Fruit fly (Drosophila melanogaster) whole organism, embryonic: ENCODE data around the gene Cpsf73.
A peak's percentile ranks its signal among the peaks of the same experiment; 100 is the strongest.

Experiments used
- Adf1 ChIP-seq: fragments of 200-800 bp; sonication (Bioruptor generic); IDR thresholded peaks from 2 replicates; pipeline ENCODE4 v1.3.6; 2022; ENCODE audit warnings: missing biosample characterization, missing genetic modification characterization
- Atf3 ChIP-seq: fragments of 200-800 bp; sonication (Bioruptor generic); optimal IDR thresholded peaks from 3 replicates; lab custom pipeline; 2016; ENCODE audit warnings: missing biosample characterization, missing genetic modification characterization
- Awh ChIP-seq: fragments of 200-800 bp; sonication (Bioruptor generic); IDR thresholded peaks from 2 replicates; pipeline ENCODE4, ENCODE4 v1.3.6; 2022; ENCODE audit warnings: missing biosample characterization, missing genetic modification characterization
- Bdp1 ChIP-seq: fragments of 200-800 bp; sonication (Bioruptor generic); optimal IDR thresholded peaks from 3 replicates; lab custom pipeline; 2016; ENCODE audit warnings: missing biosample characterization, missing genetic modification characterization
- Bgb ChIP-seq: fragments of 200-800 bp; sonication (Bioruptor generic); IDR thresholded peaks from 2 replicates; pipeline ENCODE4 v1.3.6; 2022; ENCODE audit warnings: missing biosample characterization, missing genetic modification characterization; ENCODE audit not compliant: partially characterized antibody
- CG12769 ChIP-seq: fragments of 200-800 bp; sonication (Bioruptor generic); optimal IDR thresholded peaks from 2 replicates; lab custom pipeline; 2019; ENCODE audit warnings: missing biosample characterization, mild to moderate bottlenecking, missing genetic modification characterization, moderate library complexity
- CG13123 ChIP-seq: fragments of 200-800 bp; sonication (Bioruptor generic); optimal IDR thresholded peaks from 2 replicates; lab custom pipeline; 2016; ENCODE audit warnings: missing biosample characterization, missing genetic modification characterization
- CG14860 ChIP-seq: fragments of 200-800 bp; sonication (Bioruptor generic); IDR thresholded peaks from 3 replicates; pipeline ENCODE4 v1.3.6; 2022; ENCODE audit warnings: missing biosample characterization, missing genetic modification characterization; ENCODE audit not compliant: partially characterized antibody
- CG16815 ChIP-seq: fragments of 200-800 bp; sonication (Bioruptor generic); optimal IDR thresholded peaks from 3 replicates; lab custom pipeline; 2017; ENCODE audit warnings: missing biosample characterization, mild to moderate bottlenecking, missing genetic modification characterization
- CG30403 ChIP-seq: fragments of 200-800 bp; sonication (Bioruptor generic); optimal IDR thresholded peaks from 3 replicates; lab custom pipeline; 2016; ENCODE audit warnings: missing biosample characterization, missing genetic modification characterization
- CG31365 ChIP-seq: fragments of 200-800 bp; sonication (Bioruptor generic); optimal IDR thresholded peaks from 2 replicates; lab custom pipeline; 2018; ENCODE audit warnings: missing biosample characterization, mild to moderate bottlenecking, missing genetic modification characterization
- CG42726 ChIP-seq: fragments of 200-800 bp; sonication (Bioruptor generic); IDR thresholded peaks from 2 replicates; pipeline ENCODE4 v1.3.6; 2022; ENCODE audit warnings: missing biosample characterization, missing genetic modification characterization; ENCODE audit not compliant: partially characterized antibody
- CG6175 ChIP-seq: fragments of 200-800 bp; sonication (Bioruptor generic); IDR thresholded peaks from 3 replicates; pipeline ENCODE4 v1.3.6; 2022; ENCODE audit warnings: missing biosample characterization, missing genetic modification characterization
- CG6272 ChIP-seq: fragments of 200-800 bp; sonication (Bioruptor generic); IDR thresholded peaks from 2 replicates; pipeline ENCODE4 v1.3.6; 2022; ENCODE audit warnings: missing biosample characterization, missing genetic modification characterization
- CG7963 ChIP-seq: fragments of 200-800 bp; sonication (Bioruptor generic); IDR thresholded peaks from 3 replicates; pipeline ENCODE4 v1.3.6; 2022; ENCODE audit warnings: missing biosample characterization, missing genetic modification characterization; ENCODE audit not compliant: partially characterized antibody
- CG8478 ChIP-seq: fragments of >200 bp; optimal IDR thresholded peaks from 2 replicates; lab custom pipeline; 2018
- Dll ChIP-seq: fragments of 200-800 bp; sonication (Bioruptor generic); IDR thresholded peaks from 4 replicates; pipeline ENCODE4 v1.3.6; 2022; ENCODE audit warnings: missing biosample characterization, missing genetic modification characterization; ENCODE audit not compliant: partially characterized antibody
- HLH4C ChIP-seq: fragments of 200-800 bp; sonication (Bioruptor generic); IDR thresholded peaks from 3 replicates; pipeline ENCODE4 v1.3.6; 2022; ENCODE audit warnings: missing biosample characterization, missing genetic modification characterization; ENCODE audit not compliant: partially characterized antibody
- Hr39 ChIP-seq: fragments of >200 bp; optimal IDR thresholded peaks from 2 replicates; lab custom pipeline; 2017
- Hr78 ChIP-seq, 2 experiments: fragments of 200-800 bp in 1 of 2; fragments of >200 bp in 1 of 2; sonication (Bioruptor generic) in 1 of 2; optimal IDR thresholded peaks; 2 replicates each; lab custom pipeline; 2017 to 2019; ENCODE audit warnings: missing biosample characterization in 2 of 2, missing genetic modification characterization in 2 of 2, mild to moderate bottlenecking in 1 of 2, moderate library complexity in 1 of 2
- Opbp ChIP-seq: fragments of 200-800 bp; sonication (Bioruptor generic); IDR thresholded peaks from 3 replicates; pipeline ENCODE4 v1.3.6; 2022; ENCODE audit warnings: missing biosample characterization, missing genetic modification characterization; ENCODE audit not compliant: partially characterized antibody
- Pdp1 ChIP-seq, 2 experiments: fragments of 200-800 bp; sonication (Bioruptor generic); optimal IDR thresholded peaks; 3 replicates each; lab custom pipeline; 2016; ENCODE audit warnings: missing biosample characterization in 2 of 2, missing genetic modification characterization in 2 of 2, mild to moderate bottlenecking in 1 of 2, moderate library complexity in 1 of 2
- Sry-β ChIP-seq: fragments of 200-800 bp; sonication (Bioruptor generic); optimal IDR thresholded peaks from 2 replicates; lab custom pipeline; 2018; ENCODE audit warnings: missing biosample characterization, mild to moderate bottlenecking, missing genetic modification characterization, moderate library complexity
- ac ChIP-seq: fragments of 200-800 bp; sonication (Bioruptor generic); optimal IDR thresholded peaks from 3 replicates; lab custom pipeline; 2017; ENCODE audit warnings: missing biosample characterization, mild to moderate bottlenecking, missing genetic modification characterization
- amos ChIP-seq: fragments of 200-800 bp; sonication (Bioruptor generic); IDR thresholded peaks from 2 replicates; pipeline ENCODE4 v1.3.6; 2022; ENCODE audit warnings: missing biosample characterization, missing genetic modification characterization; ENCODE audit not compliant: partially characterized antibody
- ato ChIP-seq: fragments of 200-800 bp; sonication (Bioruptor generic); IDR thresholded peaks from 2 replicates; pipeline ENCODE4 v1.3.6; 2022; ENCODE audit warnings: missing biosample characterization, missing genetic modification characterization; ENCODE audit not compliant: partially characterized antibody
- az2 ChIP-seq: fragments of 200-800 bp; sonication (Bioruptor generic); optimal IDR thresholded peaks from 3 replicates; lab custom pipeline; 2016; ENCODE audit warnings: missing biosample characterization, missing genetic modification characterization
- bbx ChIP-seq: fragments of 200-800 bp; sonication (Bioruptor generic); IDR thresholded peaks from 2 replicates; pipeline ENCODE4 v1.3.6; 2022; ENCODE audit warnings: missing biosample characterization, missing genetic modification characterization; ENCODE audit not compliant: partially characterized antibody
- bigmax ChIP-seq: fragments of 200-800 bp; sonication (Bioruptor generic); optimal IDR thresholded peaks from 2 replicates; lab custom pipeline; 2018; ENCODE audit warnings: missing biosample characterization, mild to moderate bottlenecking, missing genetic modification characterization
- chinmo ChIP-seq: fragments of 200-800 bp; sonication (Bioruptor generic); IDR thresholded peaks from 4 replicates; pipeline ENCODE4 v1.3.6; 2022; ENCODE audit warnings: missing biosample characterization, missing genetic modification characterization; ENCODE audit not compliant: partially characterized antibody
- ci ChIP-seq: fragments of 200-800 bp; sonication (Bioruptor generic); IDR thresholded peaks from 3 replicates; pipeline ENCODE4 v1.3.6; 2022; ENCODE audit warnings: missing biosample characterization, missing genetic modification characterization
- dati ChIP-seq: fragments of 200-800 bp; sonication (Bioruptor generic); IDR thresholded peaks from 2 replicates; pipeline ENCODE4 v1.3.6; 2022; ENCODE audit warnings: missing biosample characterization, missing genetic modification characterization
- hb ChIP-seq: fragments of 200-800 bp; sonication (Bioruptor generic); IDR thresholded peaks from 3 replicates; pipeline ENCODE4 v1.3.6; 2022; ENCODE audit warnings: missing biosample characterization, missing genetic modification characterization; ENCODE audit not compliant: partially characterized antibody
- inv ChIP-seq: fragments of 200-800 bp; sonication (Bioruptor generic); IDR thresholded peaks from 2 replicates; pipeline ENCODE4 v1.3.6; 2022; ENCODE audit warnings: missing biosample characterization, missing genetic modification characterization; ENCODE audit not compliant: partially characterized antibody
- knrl ChIP-seq: fragments of 200-800 bp; sonication (Bioruptor generic); IDR thresholded peaks from 3 replicates; pipeline ENCODE4 v1.3.6; 2022; ENCODE audit warnings: missing biosample characterization, missing genetic modification characterization; ENCODE audit not compliant: partially characterized antibody
- mld ChIP-seq: fragments of 200-800 bp; sonication (Bioruptor generic); IDR thresholded peaks from 3 replicates; pipeline ENCODE4 v1.3.6; 2022; ENCODE audit warnings: missing biosample characterization, missing genetic modification characterization; ENCODE audit not compliant: partially characterized antibody
- nerfin-2 ChIP-seq: fragments of 200-800 bp; sonication (Bioruptor generic); IDR thresholded peaks from 2 replicates; pipeline ENCODE4 v1.3.6; 2022; ENCODE audit warnings: missing biosample characterization, missing genetic modification characterization; ENCODE audit not compliant: partially characterized antibody
- sna ChIP-seq: fragments of 200-800 bp; sonication (Bioruptor generic); IDR thresholded peaks from 2 replicates; pipeline ENCODE4 v1.3.6; 2022; ENCODE audit warnings: missing biosample characterization, missing genetic modification characterization; ENCODE audit not compliant: partially characterized antibody
- tna ChIP-seq: fragments of 200-800 bp; sonication (Bioruptor generic); IDR thresholded peaks from 2 replicates; pipeline ENCODE4 v1.3.6; 2022; ENCODE audit warnings: missing biosample characterization, missing genetic modification characterization; ENCODE audit not compliant: partially characterized antibody
- zen2 ChIP-seq: fragments of 200-800 bp; sonication (Bioruptor generic); IDR thresholded peaks from 3 replicates; pipeline ENCODE4 v1.3.6; 2022; ENCODE audit warnings: missing biosample characterization, missing genetic modification characterization; ENCODE audit not compliant: partially characterized antibody

Gene Cpsf73

DNA sequence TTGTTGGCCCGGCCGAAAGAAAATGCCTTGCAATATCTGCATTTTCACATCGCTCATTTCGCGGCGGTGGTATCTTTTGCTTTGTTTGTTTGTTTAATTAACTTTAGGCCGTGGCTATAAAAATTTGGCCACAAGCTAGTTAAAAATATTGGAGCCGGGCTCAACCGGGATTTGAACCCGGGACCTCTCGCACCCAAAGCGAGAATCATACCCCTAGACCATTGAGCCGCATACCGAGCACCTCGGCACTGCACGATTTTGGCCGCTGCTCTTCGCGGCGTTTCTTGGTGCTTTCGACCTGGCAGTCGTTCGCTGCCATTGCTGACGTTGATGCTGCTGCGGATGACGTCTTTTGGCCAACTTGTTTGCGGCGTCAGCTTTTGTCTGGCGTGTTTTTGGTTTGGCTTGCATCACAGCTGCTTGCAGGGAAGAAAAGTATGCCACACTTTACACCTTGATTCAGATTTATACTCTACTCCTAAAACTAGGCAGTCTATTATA lies 35.0 kb downstream of the Cpsf73 start (continued):
- TF ChIP-seq ci (GFP tag; lab: Robert Waterston, UW) (no peak), nerfin-2 (GFP tag; lab: Robert Waterston, UW) (peak; percentile 62), hb (GFP tag; lab: Robert Waterston, UW) (peak; percentile 54; the same call in 2 of the 3 replicates), Atf3 (GFP tag; lab: Kevin White, UChicago) (peak; percentile 34), CG6272 (no peak), Adf1 (GFP tag; lab: Robert Waterston, UW) (0 out of 2 replicates have a peak, but pooled peaks have one; percentile 27), bigmax (GFP tag; lab: Kevin White, UChicago) (no peak), CG42726 (0 out of 2 replicates have a peak, but pooled peaks have one; percentile 21), CG16815 (no peak), tna (peak; percentile 59; the same call in 1 of the 2 replicates), knrl (GFP tag; lab: Robert Waterston, UW) (peak; percentile 44), sna (GFP tag; lab: Robert Waterston, UW) (peak; percentile 60; the same call in 1 of the 2 replicates), CG7963 (peak; percentile 56; the same call in 2 of the 3 replicates), CG14860 (GFP tag; lab: Robert Waterston, UW) (peak; percentile 70), bbx (GFP tag; lab: Robert Waterston, UW) (peak; percentile 64), Opbp (GFP tag; lab: Robert Waterston, UW) (peak; percentile 66; the same call in 2 of the 3 replicates), Awh (GFP tag; lab: Robert Waterston, UW) (peak; percentile 65; the same call in 1 of the 2 replicates), CG12769 (peak; percentile 59), CG8478 (lab: Kevin White, UChicago) (no peak), dati (GFP tag; lab: Robert Waterston, UW) (no peak), mld (GFP tag; lab: Robert Waterston, UW) (peak; percentile 60; the same call in 1 of the 3 replicates), Pdp1 (GFP tag; optimal IDR thresholded peaks at IDR 0.05; lab: Kevin White, UChicago) (peak in 1 of 2 experiments; percentile 47), ato (peak; percentile 74), zen2 (GFP tag; lab: Robert Waterston, UW) (0 out of 3 replicates have a peak, but pooled peaks have one; percentile 14), Sry-β (GFP tag; lab: Kevin White, UChicago) (peak; percentile 81), HLH4C (peak; percentile 78), Hr78 (GFP tag; optimal IDR thresholded peaks at IDR 0.05; lab: Kevin White, UChicago) (peak in 1 of 2 experiments; percentile 62), CG31365 (no peak), CG6175 (GFP tag; lab: Robert Waterston, UW) (peak; percentile 43; the same call in 1 of the 3 replicates), inv (GFP tag; lab: Robert Waterston, UW) (peak; percentile 17; the same call in 1 of the 2 replicates), CG30403 (no peak), amos (GFP tag; lab: Robert Waterston, UW) (peak; percentile 55; the same call in 1 of the 2 replicates), ac (GFP tag; lab: Kevin White, UChicago) (no peak), Bdp1 (GFP tag; lab: Kevin White, UChicago) (peak; percentile 98), az2 (GFP tag; lab: Kevin White, UChicago) (no peak), Dll (GFP tag; lab: Robert Waterston, UW) (peak; percentile 60; the same call in 3 of the 4 replicates), Bgb (GFP tag; lab: Robert Waterston, UW) (peak; percentile 61), chinmo (GFP tag; lab: Robert Waterston, UW) (peak; percentile 74; the same call in 2 of the 4 replicates), Hr39 (lab: Kevin White, UChicago) (no peak), CG13123 (GFP tag; lab: Kevin White, UChicago) (no peak)
